Worm (Caenorhabditis elegans): ENCODE measurements around the gene ncs-4.

DNA sequence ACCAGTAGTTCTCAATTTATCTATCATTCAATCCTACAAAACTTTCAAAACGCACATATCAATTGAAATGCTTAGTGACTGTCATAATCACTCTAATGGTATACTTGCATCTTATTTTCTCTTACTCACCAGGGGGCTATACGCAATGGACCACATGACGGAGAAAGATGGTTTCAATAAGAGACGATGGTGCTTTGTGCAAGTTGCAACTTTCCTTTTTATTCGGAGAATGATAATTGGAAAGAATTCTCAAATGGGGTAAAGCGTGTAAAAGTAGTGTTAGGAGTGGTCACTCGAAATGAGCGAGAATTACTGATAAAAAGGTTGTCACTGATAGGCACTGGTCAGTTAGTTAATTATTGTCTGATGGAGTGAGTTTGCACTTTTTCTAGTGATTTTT, 32.2 kb downstream of the ncs-4 start:
- TF ChIP-seq med-1 (GFP tag; optimal IDR thresholded peaks at IDR 0.05; ENCODE audit: insufficient read depth) (no peak), ref-1 (GFP tag; conservative IDR thresholded peaks at IDR 0.05) (no peak), flt-1 (GFP tag; IDR thresholded peaks at IDR 0.05) (no peak), T22C8.4 (GFP tag; IDR thresholded peaks at IDR 0.05) (no peak), cog-1 (tag; optimal IDR thresholded peaks at IDR 0.05) (no peak), tab-1 (GFP tag; IDR thresholded peaks at IDR 0.05) (no peak), ztf-23 (GFP tag; IDR thresholded peaks at IDR 0.05) (no peak), ztf-29 (GFP tag; IDR thresholded peaks at IDR 0.05) (no peak), klf-2 (GFP tag; conservative IDR thresholded peaks at IDR 0.05) (no peak)
